Worm (Caenorhabditis elegans) whole organism, early embryonic: Measurements from ENCODE around the gene C25F9.10.

Experiments used
- B0310.2 ChIP-seq: sonication (generic microtip); optimal IDR thresholded peaks from 2 replicates; lab custom pipeline; 2016; ENCODE audit warnings: mild to moderate bottlenecking, missing genetic modification characterization, missing compliant biosample characterization
- F13C5.2 ChIP-seq: sonication (generic microtip); optimal IDR thresholded peaks from 2 replicates; lab custom pipeline; 2017; ENCODE audit warnings: mild to moderate bottlenecking, missing genetic modification characterization, inconsistent platforms, missing compliant biosample characterization
- aly-1 ChIP-seq: sonication (generic microtip); optimal IDR thresholded peaks from 2 replicates; lab custom pipeline; 2016; ENCODE audit warnings: missing genetic modification characterization, missing compliant biosample characterization
- ama-1 ChIP-seq: fragments of 150-350 bp; optimal IDR thresholded peaks from 2 replicates; lab custom pipeline; 2014
- ceh-13 ChIP-seq: fragments of 200-800 bp; sonication (Bioruptor generic); optimal IDR thresholded peaks from 2 replicates; lab custom pipeline; 2018; ENCODE audit warnings: mild to moderate bottlenecking, missing genetic modification characterization, missing compliant biosample characterization
- ceh-36 ChIP-seq: sonication (generic microtip); optimal IDR thresholded peaks from 2 replicates; lab custom pipeline; 2016; ENCODE audit warnings: missing genetic modification characterization, inconsistent platforms, missing compliant biosample characterization
- ets-7 ChIP-seq: sonication (generic microtip); optimal IDR thresholded peaks from 2 replicates; lab custom pipeline; 2016; ENCODE audit warnings: missing genotype, missing genetic modification characterization, missing compliant biosample characterization
- flt-1 ChIP-seq: fragments of 200-800 bp; sonication (Bioruptor generic); IDR thresholded peaks from 2 replicates; pipeline ENCODE4 v1.3.6; 2022; ENCODE audit warnings: missing genetic modification characterization, missing compliant biosample characterization
- hmbx-1 ChIP-seq: sonication (generic microtip); optimal IDR thresholded peaks from 2 replicates; lab custom pipeline; 2016; ENCODE audit warnings: mild to moderate bottlenecking, missing genetic modification characterization, missing compliant biosample characterization
- hmg-4 ChIP-seq: fragments of 200-800 bp; sonication (Bioruptor generic); optimal IDR thresholded peaks from 2 replicates; lab custom pipeline; 2018; ENCODE audit warnings: mild to moderate bottlenecking, missing genetic modification characterization, missing compliant biosample characterization
- hnd-1 ChIP-seq: sonication (generic microtip); optimal IDR thresholded peaks from 2 replicates; lab custom pipeline; 2016; ENCODE audit warnings: missing genetic modification characterization, missing compliant biosample characterization
- pes-1 ChIP-seq: fragments of 200-800 bp; sonication (Bioruptor generic); IDR thresholded peaks from 2 replicates; pipeline ENCODE4 v1.3.6; 2022; ENCODE audit warnings: missing genetic modification reagents, missing genetic modification characterization, missing compliant biosample characterization
- scrt-1 ChIP-seq: fragments of 200-800 bp; sonication (Bioruptor generic); IDR thresholded peaks from 2 replicates; pipeline ENCODE4 v1.3.6; 2022; ENCODE audit warnings: missing genetic modification characterization, missing compliant biosample characterization
- sea-1 ChIP-seq: fragments of 200-800 bp; sonication (Bioruptor generic); conservative IDR thresholded peaks from 2 replicates; pipeline ENCODE4 v1.3.6; 2022; ENCODE audit warnings: missing genetic modification characterization, missing compliant biosample characterization
- tbx-11 ChIP-seq: fragments of 200-800 bp; sonication (Bioruptor generic); IDR thresholded peaks from 2 replicates; pipeline ENCODE4 v1.3.6; 2022; ENCODE audit warnings: missing genetic modification characterization, missing compliant biosample characterization
- tbx-37 ChIP-seq: fragments of 200-800 bp; sonication (Bioruptor generic); conservative IDR thresholded peaks from 2 replicates; pipeline ENCODE4 v1.3.6; 2022; ENCODE audit warnings: missing genetic modification reagents, missing genetic modification characterization, missing compliant biosample characterization
- tra-4 ChIP-seq: sonication (generic microtip); optimal IDR thresholded peaks from 2 replicates; lab custom pipeline; 2017; ENCODE audit warnings: missing genetic modification characterization, missing compliant biosample characterization

Gene C25F9.10

ce11 chrV:19400619-19401018 lies 4.9 kb upstream of the C25F9.10 start, which contains the start of gene srw-86:
Gene srw-86 (minus strand): TSS chrV:19400719.
- TF ChIP-seq aly-1 (tag; lab: Kevin White, UChicago) (no peak), tbx-37 (GFP tag; lab: Robert Waterston, UW) (no peak), sea-1 (GFP tag; lab: Robert Waterston, UW) (no peak), ets-7 (tag; lab: Kevin White, UChicago) (no peak), hmbx-1 (tag; lab: Kevin White, UChicago) (no peak), ceh-36 (no peak), flt-1 (no peak), ceh-13 (GFP tag; lab: Kevin White, UChicago) (no peak), F13C5.2 (tag; lab: Kevin White, UChicago) (no peak), tbx-11 (GFP tag; lab: Robert Waterston, UW) (no peak), hnd-1 (tag; lab: Kevin White, UChicago) (no peak), pes-1 (GFP tag; lab: Robert Waterston, UW) (no peak), B0310.2 (tag; lab: Kevin White, UChicago) (no peak), scrt-1 (GFP tag; lab: Robert Waterston, UW) (no peak), hmg-4 (no peak), tra-4 (no peak)

- TF ChIP-seq hmbx-1 (tag; lab: Kevin White, UChicago) (no peak), hnd-1 (tag; lab: Kevin White, UChicago) (no peak), aly-1 (tag; lab: Kevin White, UChicago) (no peak), B0310.2 (tag; lab: Kevin White, UChicago) (no peak), sea-1 (GFP tag; lab: Robert Waterston, UW) (no peak), ceh-36 (no peak), ama-1 (lab: Kevin White, UChicago) (no peak), hmg-4 (no peak), scrt-1 (GFP tag; lab: Robert Waterston, UW) (no peak), tbx-37 (GFP tag; lab: Robert Waterston, UW) (no peak), tbx-11 (GFP tag; lab: Robert Waterston, UW) (no peak), tra-4 (no peak), pes-1 (GFP tag; lab: Robert Waterston, UW) (no peak), flt-1 (no peak), ceh-13 (GFP tag; lab: Kevin White, UChicago) (no peak)
Observed at ce11 chrV:19401429-19401828, 4.1 kb upstream of the C25F9.10 start.

- TF ChIP-seq sea-1 (GFP tag; lab: Robert Waterston, UW) (no peak), scrt-1 (GFP tag; lab: Robert Waterston, UW) (no peak), flt-1 (no peak), B0310.2 (tag; lab: Kevin White, UChicago) (no peak), tra-4 (no peak), aly-1 (tag; lab: Kevin White, UChicago) (no peak)
Observed at ce11 chrV:19402855-19403254, 2.7 kb upstream of the C25F9.10 start, which contains the start of gene C25F9.12. Gene C25F9.12 (minus strand): TSS chrV:19402955.

- TF ChIP-seq tbx-37 (GFP tag; lab: Robert Waterston, UW) (no peak), tra-4 (no peak), flt-1 (no peak), ceh-36 (no peak)
Observed at ce11 chrV:19403619-19404018, 1.9 kb upstream of the C25F9.10 start.

- TF ChIP-seq hmg-4, result no peak
Observed at ce11 chrV:19410663-19411062, 5.1 kb downstream of the C25F9.10 start, which contains the start of gene C25F9.5. Gene C25F9.5 (minus strand): TSS chrV:19410857.

ce11 chrV:19416475-19416874 lies 10.9 kb downstream of the C25F9.10 start, which contains the start of the genes C25F9.4 and C25F9.9:
Gene C25F9.4 (minus strand): TSS chrV:19416575.
Gene C25F9.9 (plus strand): TSS chrV:19416611.
- no peak for TF ChIP-seq ama-1 (lab: Kevin White, UChicago)
- TF ChIP-seq F13C5.2 (tag; lab: Kevin White, UChicago), result no peak
- TF ChIP-seq pes-1 (GFP tag; lab: Robert Waterston, UW), result no peak
- no peak for TF ChIP-seq ets-7 (tag; lab: Kevin White, UChicago)
- TF ChIP-seq B0310.2 (tag; lab: Kevin White, UChicago), result no peak
- no peak for TF ChIP-seq hmg-4
- TF ChIP-seq flt-1, result no peak
- TF ChIP-seq tbx-11 (GFP tag; lab: Robert Waterston, UW), result no peak
- TF ChIP-seq tra-4, result no peak

- TF ChIP-seq ceh-36 (no peak), tbx-11 (GFP tag; lab: Robert Waterston, UW) (no peak), hmg-4 (no peak), ama-1 (lab: Kevin White, UChicago) (no peak), flt-1 (no peak), ceh-13 (GFP tag; lab: Kevin White, UChicago) (no peak), F13C5.2 (tag; lab: Kevin White, UChicago) (no peak), tra-4 (no peak), scrt-1 (GFP tag; lab: Robert Waterston, UW) (no peak), tbx-37 (GFP tag; lab: Robert Waterston, UW) (no peak), pes-1 (GFP tag; lab: Robert Waterston, UW) (no peak), sea-1 (GFP tag; lab: Robert Waterston, UW) (no peak)
Observed at ce11 chrV:19417836-19418235, 12.3 kb downstream of the C25F9.10 start, which contains the start of gene C25F9.15. Gene C25F9.15 (plus strand): TSS chrV:19418136.

- TF ChIP-seq scrt-1 (GFP tag; lab: Robert Waterston, UW), result no peak
- TF ChIP-seq tra-4, result no peak
- TF ChIP-seq ama-1 (lab: Kevin White, UChicago), result no peak
- no peak for TF ChIP-seq hnd-1 (tag; lab: Kevin White, UChicago)
Observed at ce11 chrV:19421131-19421530, 15.6 kb downstream of the C25F9.10 start, which contains the start of gene C25F9.2. Gene C25F9.2 (plus strand): TSS chrV:19421471.
